Worm (Caenorhabditis elegans) whole organism, L4/young adult: Measurements from ENCODE around the gene clec-124.

Experiments
- W03F9.2 ChIP-seq: fragments of 150-350 bp; optimal IDR thresholded peaks from 2 replicates; lab custom pipeline; 2014; ENCODE audit warnings: missing biosample characterization, missing genetic modification characterization
- dao-5 ChIP-seq: sonication (generic microtip); optimal IDR thresholded peaks from 2 replicates; lab custom pipeline; 2016; ENCODE audit warnings: missing genotype, missing genetic modification characterization, moderate library complexity, missing compliant biosample characterization
- him-1 ChIP-seq: sonication (generic microtip); optimal IDR thresholded peaks from 2 replicates; lab custom pipeline; 2016; ENCODE audit warnings: missing genotype, missing genetic modification reagents, missing genetic modification characterization, missing compliant biosample characterization

Gene clec-124

ce11 chrII:3295193-3295592 is 45.7 kb downstream of the clec-124 start, which contains the start of gene btb-17:
Gene btb-17 (plus strand): TSS chrII:3295405.
- TF ChIP-seq W03F9.2 (tag; lab: Kevin White, UChicago) (no peak), dao-5 (tag; lab: Kevin White, UChicago) (no peak), him-1 (tag; lab: Kevin White, UChicago) (no peak)

- no peak for TF ChIP-seq W03F9.2 (tag; lab: Kevin White, UChicago)
- no peak for TF ChIP-seq him-1 (tag; lab: Kevin White, UChicago)
- TF ChIP-seq dao-5 (tag; lab: Kevin White, UChicago): no peak
Observed at ce11 chrII:3296644-3297043, 47.1 kb downstream of the clec-124 start, which contains the start of gene btb-16. Gene btb-16 (plus strand): TSS chrII:3296883.

ce11 chrII:3297914-3298313 is 48.4 kb downstream of the clec-124 start, which contains the start of gene btb-18:
Gene btb-18 (plus strand): TSS chrII:3298214.
- TF ChIP-seq W03F9.2 (tag; lab: Kevin White, UChicago) (no peak), him-1 (tag; lab: Kevin White, UChicago) (no peak), dao-5 (tag; lab: Kevin White, UChicago) (no peak)

ce11 chrII:3299457-3299856 is 50.0 kb downstream of the clec-124 start, which contains the start of gene btb-22:
Gene btb-22 (plus strand): TSS chrII:3299757.
- TF ChIP-seq W03F9.2 (tag; lab: Kevin White, UChicago) (no peak), him-1 (tag; lab: Kevin White, UChicago) (no peak), dao-5 (tag; lab: Kevin White, UChicago) (no peak)
